Worm (Caenorhabditis elegans) whole organism, young adult: ENCODE data around the gene ifc-1.

ENCODE experiments used
- B0261.1 ChIP-seq: sonication (generic microtip); optimal IDR thresholded peaks from 2 replicates; lab custom pipeline; 2016; ENCODE audit warnings: mild to moderate bottlenecking, missing genetic modification characterization, moderate library complexity, missing compliant biosample characterization
- F23B12.7 ChIP-seq: sonication (generic microtip); optimal IDR thresholded peaks from 2 replicates; lab custom pipeline; 2017; ENCODE audit warnings: missing genetic modification characterization, mild to moderate bottlenecking, missing compliant biosample characterization, antibody characterized with exemption, moderate library complexity; ENCODE audit not compliant: insufficient read depth
- F55B11.4 ChIP-seq: sonication (generic microtip); optimal IDR thresholded peaks from 2 replicates; lab custom pipeline; 2016; ENCODE audit warnings: missing compliant biosample characterization, missing genetic modification characterization, borderline replicate concordance; ENCODE audit not compliant: insufficient read depth
- Y79H2A.3 ChIP-seq: fragments of 200-800 bp; sonication (Bioruptor generic); conservative IDR thresholded peaks from 2 replicates; pipeline ENCODE4 v1.3.6; 2022; ENCODE audit warnings: missing genetic modification reagents, missing genetic modification characterization, missing compliant biosample characterization
- ama-1 ChIP-seq, 3 experiments: fragments of 150-350 bp in 1 of 3; sonication (generic microtip) in 2 of 3; optimal IDR thresholded peaks; 2 replicates each; lab custom pipeline; 2014 to 2018; ENCODE audit warnings: missing biosample characterization in 2 of 3, missing genetic modification characterization in 2 of 3, missing genetic modification reagents in 2 of 3
- atf-7 ChIP-seq: sonication (generic microtip); optimal IDR thresholded peaks from 2 replicates; lab custom pipeline; 2017; ENCODE audit warnings: mild to moderate bottlenecking, missing genetic modification characterization, missing compliant biosample characterization
- athp-1 ChIP-seq: sonication (generic microtip); optimal IDR thresholded peaks from 2 replicates; lab custom pipeline; 2017; ENCODE audit warnings: mild to moderate bottlenecking, missing genetic modification characterization, missing compliant biosample characterization
- attf-3 ChIP-seq: fragments of 200-800 bp; sonication (Bioruptor generic); conservative IDR thresholded peaks from 2 replicates; pipeline ENCODE4 v1.3.6; 2022; ENCODE audit warnings: missing genetic modification reagents, missing genetic modification characterization, missing compliant biosample characterization
- bed-2 ChIP-seq: fragments of 200-800 bp; sonication (Bioruptor generic); IDR thresholded peaks from 2 replicates; pipeline ENCODE4 v1.3.6; 2022; ENCODE audit warnings: missing genetic modification reagents, missing genetic modification characterization, missing compliant biosample characterization
- ccch-3 ChIP-seq: fragments of 200-800 bp; sonication (Bioruptor generic); optimal IDR thresholded peaks from 2 replicates; lab custom pipeline; 2018; ENCODE audit warnings: mild to moderate bottlenecking, missing genetic modification characterization, missing compliant biosample characterization
- cebp-1 ChIP-seq, 2 experiments: fragments of 200-800 bp in 1 of 2; sonication (Bioruptor generic) in 1 of 2; sonication (generic microtip) in 1 of 2; IDR thresholded peaks in 1 of 2; optimal IDR thresholded peaks in 1 of 2; 2 replicates each; pipeline versions ENCODE4 v1.3.6 to Lab custom; 2017 to 2022; ENCODE audit warnings: missing compliant biosample characterization in 2 of 2, missing genetic modification characterization in 2 of 2, mild to moderate bottlenecking in 1 of 2, missing genetic modification reagents in 1 of 2, moderate library complexity in 1 of 2
- ceh-40 ChIP-seq: fragments of 200-800 bp; sonication (Bioruptor generic); IDR thresholded peaks from 2 replicates; pipeline ENCODE4 v1.3.6; 2022; ENCODE audit warnings: missing genetic modification characterization, missing compliant biosample characterization
- ceh-58 ChIP-seq: fragments of 200-800 bp; sonication (Bioruptor generic); IDR thresholded peaks from 2 replicates; pipeline ENCODE4 v1.3.6; 2022; ENCODE audit warnings: missing genetic modification characterization, missing compliant biosample characterization
- egl-18 ChIP-seq: fragments of 200-800 bp; sonication (Bioruptor generic); IDR thresholded peaks from 2 replicates; pipeline ENCODE4 v1.3.6; 2022; ENCODE audit warnings: missing genetic modification reagents, missing genetic modification characterization, missing compliant biosample characterization
- egrh-3 ChIP-seq: fragments of 200-800 bp; sonication (Bioruptor generic); IDR thresholded peaks from 2 replicates; pipeline ENCODE4 v1.3.6; 2022; ENCODE audit warnings: missing genetic modification reagents, missing genetic modification characterization, missing compliant biosample characterization
- ekl-4 ChIP-seq: fragments of 200-800 bp; sonication (Bioruptor generic); IDR thresholded peaks from 2 replicates; pipeline ENCODE4 v1.3.6; 2022; ENCODE audit warnings: missing genetic modification reagents, missing genetic modification characterization, missing compliant biosample characterization
- hlh-26 ChIP-seq: fragments of 200-800 bp; sonication (Bioruptor generic); conservative IDR thresholded peaks from 2 replicates; pipeline ENCODE4 v1.3.6; 2022; ENCODE audit warnings: missing genetic modification reagents, missing genetic modification characterization, missing compliant biosample characterization
- lin-35 ChIP-seq, 3 experiments: fragments of 150-350 bp in 2 of 3; sonication (generic microtip) in 1 of 3; optimal IDR thresholded peaks; 2 replicates each; lab custom pipeline; 2014 to 2018; ENCODE audit warnings: missing biosample characterization in 3 of 3, missing genetic modification characterization in 3 of 3, missing genetic modification reagents in 3 of 3
- lir-1 ChIP-seq: fragments of 200-800 bp; sonication (Bioruptor generic); conservative IDR thresholded peaks from 2 replicates; pipeline ENCODE4 v1.3.6; 2022; ENCODE audit warnings: missing genetic modification reagents, missing genetic modification characterization, missing compliant biosample characterization
- lsy-27 ChIP-seq: sonication (generic microtip); optimal IDR thresholded peaks from 2 replicates; lab custom pipeline; 2017; ENCODE audit warnings: missing genetic modification characterization, mild to moderate bottlenecking, missing compliant biosample characterization, antibody characterized with exemption, missing genotype, borderline replicate concordance; ENCODE audit not compliant: insufficient read depth
- madf-3 ChIP-seq: fragments of 200-800 bp; sonication (Bioruptor generic); IDR thresholded peaks from 2 replicates; pipeline ENCODE4 v1.3.6; 2022; ENCODE audit warnings: missing genetic modification reagents, missing genetic modification characterization, missing compliant biosample characterization
- madf-6 ChIP-seq: fragments of 200-800 bp; sonication (Bioruptor generic); IDR thresholded peaks from 2 replicates; pipeline ENCODE4 v1.3.6; 2022; ENCODE audit warnings: missing genetic modification reagents, missing genetic modification characterization, missing compliant biosample characterization
- mcd-1 ChIP-seq: fragments of 200-800 bp; sonication (Bioruptor generic); IDR thresholded peaks from 2 replicates; pipeline ENCODE4 v1.3.6; 2022; ENCODE audit warnings: missing genetic modification reagents, missing genetic modification characterization, missing compliant biosample characterization
- nhr-80 ChIP-seq: sonication (generic microtip); optimal IDR thresholded peaks from 2 replicates; lab custom pipeline; 2016; ENCODE audit warnings: missing genetic modification characterization, missing compliant biosample characterization
- pha-4 ChIP-seq: fragments of 150-350 bp; sonication (generic microtip); optimal IDR thresholded peaks from 2 replicates; lab custom pipeline; 2014; ENCODE audit warnings: missing biosample characterization, missing genetic modification reagents, missing genetic modification characterization
- repo-1 ChIP-seq: sonication (generic microtip); optimal IDR thresholded peaks from 2 replicates; lab custom pipeline; 2017; ENCODE audit warnings: mild to moderate bottlenecking, missing genetic modification characterization, missing compliant biosample characterization
- snpc-1.1 ChIP-seq: sonication (generic microtip); optimal IDR thresholded peaks from 2 replicates; lab custom pipeline; 2017; ENCODE audit warnings: missing genetic modification characterization, mild to moderate bottlenecking, missing compliant biosample characterization, antibody characterized with exemption, moderate library complexity, missing genotype, missing genetic modification reagents; ENCODE audit not compliant: insufficient read depth
- somi-1 ChIP-seq: fragments of 200-800 bp; sonication (Bioruptor generic); optimal IDR thresholded peaks from 2 replicates; lab custom pipeline; 2018; ENCODE audit warnings: mild to moderate bottlenecking, missing genetic modification characterization, missing compliant biosample characterization
- tbx-9 ChIP-seq: sonication (generic microtip); optimal IDR thresholded peaks from 2 replicates; lab custom pipeline; 2016; ENCODE audit warnings: borderline replicate concordance, missing genetic modification characterization, inconsistent platforms, missing compliant biosample characterization
- tlf-1 ChIP-seq: fragments of 200-800 bp; sonication (Bioruptor generic); optimal IDR thresholded peaks from 2 replicates; lab custom pipeline; 2018; ENCODE audit warnings: mild to moderate bottlenecking, missing genetic modification characterization, missing compliant biosample characterization
- zim-3 ChIP-seq: sonication (generic microtip); optimal IDR thresholded peaks from 2 replicates; lab custom pipeline; 2017; ENCODE audit warnings: mild to moderate bottlenecking, missing genetic modification characterization, moderate library complexity, missing compliant biosample characterization
- ztf-28 ChIP-seq: fragments of 200-800 bp; sonication (Bioruptor generic); IDR thresholded peaks from 2 replicates; pipeline ENCODE4 v1.3.6; 2022; ENCODE audit warnings: missing genetic modification reagents, missing genetic modification characterization, missing compliant biosample characterization
- ztf-3 ChIP-seq: fragments of 200-800 bp; sonication (Bioruptor generic); optimal IDR thresholded peaks from 2 replicates; lab custom pipeline; 2018; ENCODE audit warnings: mild to moderate bottlenecking, missing genetic modification characterization, missing compliant biosample characterization

ifc-1 gene

DNA sequence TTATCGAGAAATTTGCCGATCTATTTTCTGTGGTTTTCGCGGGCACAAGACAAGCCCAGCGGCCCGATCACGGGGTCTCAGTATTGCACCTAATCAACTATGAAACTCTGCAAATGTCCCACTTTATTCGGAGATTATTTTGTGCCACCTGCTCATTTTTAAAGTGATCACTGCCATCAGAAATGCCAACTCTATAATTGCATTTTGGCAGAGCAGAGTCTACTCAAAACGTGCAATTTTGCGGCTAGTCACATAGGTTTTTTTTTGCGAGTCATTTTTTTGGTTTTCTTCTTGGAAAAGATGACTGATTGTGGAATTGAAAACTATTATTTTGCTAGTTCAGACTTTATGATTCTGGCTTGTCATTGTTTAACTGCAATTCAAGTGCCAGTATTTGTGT, 16.3 kb upstream of the ifc-1 start, which contains the start of gene srh-240:
srh-240 (plus strand) TSS at position 301 of the 400 bp plus-strand sequence.
- TF ChIP-seq pha-4 (tag; lab: Kevin White, UChicago) (no peak), ztf-3 (GFP tag; lab: Kevin White, UChicago) (no peak), atf-7 (no peak), ekl-4 (GFP tag; lab: Robert Waterston, UW) (no peak), lir-1 (GFP tag; lab: Robert Waterston, UW) (no peak), attf-3 (GFP tag; lab: Robert Waterston, UW) (no peak), B0261.1 (no peak), snpc-1.1 (tag; lab: Kevin White, UChicago) (no peak), tlf-1 (GFP tag; lab: Kevin White, UChicago) (no peak), zim-3 (no peak), athp-1 (tag; lab: Kevin White, UChicago) (no peak), hlh-26 (GFP tag; lab: Robert Waterston, UW) (no peak), lin-35 (GFP tag; optimal IDR thresholded peaks at IDR 0.05; lab: Kevin White, UChicago) (no peak), lsy-27 (tag; lab: Kevin White, UChicago) (no peak), tbx-9 (no peak), ccch-3 (GFP tag; lab: Kevin White, UChicago) (no peak), mcd-1 (no peak)

DNA sequence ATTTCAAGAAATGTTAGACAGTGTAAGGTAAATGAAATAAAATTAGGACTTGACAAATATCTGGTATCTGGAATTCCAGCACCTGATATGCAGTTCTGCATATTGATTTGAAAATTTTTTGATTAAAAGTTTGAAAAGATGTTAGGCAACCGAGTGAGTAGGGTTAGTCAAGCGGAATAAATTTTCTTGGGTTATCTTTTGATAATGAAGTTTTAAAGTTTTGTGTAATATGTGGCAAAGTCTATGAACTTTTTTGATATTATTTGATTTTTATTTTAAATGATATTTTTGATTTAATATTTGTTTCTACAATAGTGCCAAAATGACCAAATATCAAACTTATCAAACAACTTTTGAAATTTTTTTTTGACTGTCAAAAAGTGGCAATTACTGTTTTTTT, 11.7 kb upstream of the ifc-1 start, which contains the start of gene srh-241:
srh-241 (minus strand) TSS at position 101 of the 400 bp plus-strand sequence.
- no peak for TF ChIP-seq ccch-3 (GFP tag; lab: Kevin White, UChicago)
- no peak for TF ChIP-seq ceh-40
- no peak for TF ChIP-seq somi-1 (GFP tag; lab: Kevin White, UChicago)
- TF ChIP-seq repo-1 = no peak
- TF ChIP-seq bed-2 (GFP tag; lab: Robert Waterston, UW) = no peak
- TF ChIP-seq ztf-28 (GFP tag; lab: Robert Waterston, UW) = no peak
- no peak for TF ChIP-seq egrh-3 (GFP tag; lab: Robert Waterston, UW)
- no peak for TF ChIP-seq madf-6 (GFP tag; lab: Robert Waterston, UW)
- no peak for TF ChIP-seq lsy-27 (tag; lab: Kevin White, UChicago)
- TF ChIP-seq snpc-1.1 (tag; lab: Kevin White, UChicago) = no peak
- TF ChIP-seq F55B11.4 (tag; lab: Kevin White, UChicago) = no peak
- no peak for TF ChIP-seq cebp-1 (GFP tag; IDR thresholded peaks at IDR 0.05; lab: Robert Waterston, UW)
- no peak for TF ChIP-seq cebp-1 (tag; optimal IDR thresholded peaks at IDR 0.05; lab: Kevin White, UChicago)
- no peak for TF ChIP-seq egl-18
- TF ChIP-seq atf-7 = no peak
- TF ChIP-seq ama-1 (optimal IDR thresholded peaks at IDR 0.05; lab: Kevin White, UChicago) = no peak
- TF ChIP-seq ama-1 (GFP tag; optimal IDR thresholded peaks at IDR 0.05; lab: Kevin White, UChicago) = no peak
- no peak for TF ChIP-seq Y79H2A.3 (GFP tag; lab: Robert Waterston, UW)
- TF ChIP-seq F23B12.7 (tag; lab: Kevin White, UChicago) = no peak
- TF ChIP-seq madf-3 (GFP tag; lab: Robert Waterston, UW) = no peak
- no peak for TF ChIP-seq ceh-58
- TF ChIP-seq, all 124 proteins: peak for 0

DNA sequence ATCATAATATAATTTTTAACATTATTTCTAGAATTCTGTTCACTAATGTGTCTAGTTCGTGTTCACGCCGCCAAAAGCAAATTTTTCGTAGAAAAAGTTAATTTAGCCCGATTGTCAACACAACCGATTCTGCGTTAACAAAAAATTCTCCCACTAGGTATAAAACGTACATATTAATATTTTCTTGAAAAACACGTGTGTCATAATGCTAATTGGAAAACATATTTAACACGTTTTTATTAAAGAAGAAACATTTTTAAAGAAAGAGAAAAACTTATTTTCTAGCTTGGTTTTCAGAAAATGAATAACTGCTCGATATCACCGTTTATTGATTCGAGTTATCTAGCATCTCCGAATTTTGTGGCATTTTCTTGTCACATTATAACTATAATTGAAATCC, 11.1 kb upstream of the ifc-1 start, which contains the start of gene srh-243:
srh-243 (plus strand) TSS at position 301 of the 400 bp plus-strand sequence.
- TF ChIP-seq nhr-80 = no peak
- TF ChIP-seq, all 124 proteins: peak for 0
